Fruit fly (Drosophila melanogaster) whole organism, prepupa: ENCODE measurements around the gene Gnpnat.

ENCODE experiments used
- CG10631 ChIP-seq: fragments of 200-800 bp; sonication (Bioruptor generic); optimal IDR thresholded peaks from 2 replicates; lab custom pipeline; 2016; ENCODE audit warnings: missing biosample characterization, missing genetic modification characterization
- CG10669 ChIP-seq: fragments of 200-800 bp; sonication (Bioruptor generic); optimal IDR thresholded peaks from 3 replicates; lab custom pipeline; 2018; ENCODE audit warnings: missing biosample characterization, mild to moderate bottlenecking, missing genetic modification characterization, moderate library complexity
- CG11762 ChIP-seq: fragments of 200-800 bp; sonication (Bioruptor generic); optimal IDR thresholded peaks from 3 replicates; lab custom pipeline; 2016; ENCODE audit warnings: missing biosample characterization, missing genetic modification characterization; ENCODE audit not compliant: insufficient read depth
- CG11902 ChIP-seq: fragments of 200-800 bp; sonication (Bioruptor generic); optimal IDR thresholded peaks from 3 replicates; lab custom pipeline; 2016; ENCODE audit warnings: missing biosample characterization, missing genetic modification characterization
- CG16779 ChIP-seq: fragments of 200-800 bp; sonication (Bioruptor generic); optimal IDR thresholded peaks from 3 replicates; lab custom pipeline; 2017; ENCODE audit warnings: missing biosample characterization, mild to moderate bottlenecking, missing genetic modification characterization
- CG3032 ChIP-seq: fragments of 200-800 bp; optimal IDR thresholded peaks from 2 replicates; lab custom pipeline; 2019; ENCODE audit warnings: missing biosample characterization, mild to moderate bottlenecking, missing genetic modification characterization, moderate library complexity
- CG31627 ChIP-seq: fragments of 200-800 bp; sonication (Bioruptor generic); optimal IDR thresholded peaks from 3 replicates; lab custom pipeline; 2016; ENCODE audit warnings: missing biosample characterization, missing genetic modification characterization
- CG32006 ChIP-seq: fragments of 200-800 bp; sonication (Bioruptor generic); optimal IDR thresholded peaks from 3 replicates; lab custom pipeline; 2017; ENCODE audit warnings: missing biosample characterization, mild to moderate bottlenecking, missing genetic modification characterization
- CG34406 ChIP-seq: fragments of 200-800 bp; sonication (Bioruptor generic); optimal IDR thresholded peaks from 3 replicates; lab custom pipeline; 2016; ENCODE audit warnings: missing biosample characterization, missing genetic modification characterization
- CG3919 ChIP-seq: fragments of 200-800 bp; sonication (Bioruptor generic); optimal IDR thresholded peaks from 3 replicates; lab custom pipeline; 2016; ENCODE audit warnings: missing biosample characterization, missing genetic modification characterization
- CG4318 ChIP-seq: fragments of 200-800 bp; sonication (Bioruptor generic); optimal IDR thresholded peaks from 3 replicates; lab custom pipeline; 2017; ENCODE audit warnings: missing biosample characterization, mild to moderate bottlenecking, missing genetic modification characterization
- CG6163 ChIP-seq: fragments of 200-800 bp; sonication (Bioruptor generic); IDR thresholded peaks from 3 replicates; pipeline ENCODE4 v1.3.6; 2022; ENCODE audit warnings: missing biosample characterization, missing genetic modification characterization
- CG6792 ChIP-seq: fragments of 200-800 bp; sonication (Bioruptor generic); optimal IDR thresholded peaks from 3 replicates; lab custom pipeline; 2016; ENCODE audit warnings: missing biosample characterization, missing genetic modification characterization
- CG6808 ChIP-seq: fragments of 200-800 bp; sonication (Bioruptor generic); optimal IDR thresholded peaks from 3 replicates; lab custom pipeline; 2017; ENCODE audit warnings: missing biosample characterization, missing genetic modification characterization, mild to moderate bottlenecking, moderate library complexity, missing genetic modification reagents
- CG6854 ChIP-seq: fragments of 200-800 bp; sonication (Bioruptor generic); optimal IDR thresholded peaks from 2 replicates; lab custom pipeline; 2017; ENCODE audit warnings: missing biosample characterization, mild to moderate bottlenecking, missing genetic modification characterization
- CG7368 ChIP-seq: fragments of 200-800 bp; sonication (Bioruptor generic); optimal IDR thresholded peaks from 3 replicates; lab custom pipeline; 2016; ENCODE audit warnings: missing biosample characterization, missing genetic modification characterization
- CG8119 ChIP-seq: fragments of 200-800 bp; sonication (Bioruptor generic); IDR thresholded peaks from 3 replicates; pipeline ENCODE4 v1.3.6; 2022; ENCODE audit warnings: missing biosample characterization, missing genetic modification characterization
- CG8632 ChIP-seq: fragments of 200-800 bp; sonication (Bioruptor generic); optimal IDR thresholded peaks from 3 replicates; lab custom pipeline; 2016; ENCODE audit warnings: missing biosample characterization, missing genetic modification characterization
- Eip75B ChIP-seq: fragments of 200-800 bp; sonication (Bioruptor generic); optimal IDR thresholded peaks from 3 replicates; lab custom pipeline; 2016; ENCODE audit warnings: missing biosample characterization, missing genetic modification characterization
- Eip78C ChIP-seq: fragments of 200-800 bp; sonication (Bioruptor generic); peaks from one replicate; lab custom pipeline; 2016; ENCODE audit warnings: missing biosample characterization, missing genetic modification characterization
- Ets96B ChIP-seq: fragments of 200-800 bp; optimal IDR thresholded peaks from 2 replicates; lab custom pipeline; 2019; ENCODE audit warnings: missing biosample characterization, mild to moderate bottlenecking, missing genetic modification characterization, moderate library complexity
- Gug ChIP-seq: fragments of 200-800 bp; sonication (Bioruptor generic); IDR thresholded peaks from 2 replicates; pipeline ENCODE4 v1.3.6; 2022; ENCODE audit warnings: missing biosample characterization, missing genetic modification characterization
- Hr39 ChIP-seq: fragments of 200-800 bp; sonication (Bioruptor generic); optimal IDR thresholded peaks from 2 replicates; lab custom pipeline; 2016; ENCODE audit warnings: missing biosample characterization, missing genetic modification characterization
- Lpt ChIP-seq: fragments of 200-800 bp; sonication (Bioruptor generic); optimal IDR thresholded peaks from 3 replicates; lab custom pipeline; 2016; ENCODE audit warnings: missing biosample characterization, missing genetic modification characterization
- Met ChIP-seq: fragments of 200-800 bp; sonication (Bioruptor generic); optimal IDR thresholded peaks from 3 replicates; lab custom pipeline; 2016; ENCODE audit warnings: missing biosample characterization, missing genetic modification characterization
- OdsH ChIP-seq: fragments of 200-800 bp; sonication (Bioruptor generic); optimal IDR thresholded peaks from 3 replicates; lab custom pipeline; 2016; ENCODE audit warnings: missing biosample characterization, missing genetic modification characterization
- Sox102F ChIP-seq: fragments of 200-800 bp; sonication (Bioruptor generic); optimal IDR thresholded peaks from 2 replicates; lab custom pipeline; 2016; ENCODE audit warnings: missing biosample characterization, mild to moderate bottlenecking, missing genetic modification characterization
- Sox15 ChIP-seq: fragments of 200-800 bp; sonication (Bioruptor generic); optimal IDR thresholded peaks from 3 replicates; lab custom pipeline; 2016; ENCODE audit warnings: missing biosample characterization, missing genetic modification characterization
- achi ChIP-seq: fragments of 200-800 bp; sonication (Bioruptor generic); optimal IDR thresholded peaks from 3 replicates; lab custom pipeline; 2016; ENCODE audit warnings: missing biosample characterization, missing genetic modification characterization
- cyc ChIP-seq: fragments of 200-800 bp; sonication (Bioruptor generic); optimal IDR thresholded peaks from 3 replicates; lab custom pipeline; 2016; ENCODE audit warnings: missing biosample characterization, missing genetic modification characterization
- dac ChIP-seq: fragments of 200-800 bp; sonication (Bioruptor generic); optimal IDR thresholded peaks from 2 replicates; lab custom pipeline; 2017; ENCODE audit warnings: missing biosample characterization, mild to moderate bottlenecking, missing genetic modification characterization
- dsx ChIP-seq: fragments of 200-800 bp; optimal IDR thresholded peaks from 3 replicates; lab custom pipeline; 2019; ENCODE audit warnings: missing biosample characterization, mild to moderate bottlenecking, missing genetic modification characterization, moderate library complexity; ENCODE audit not compliant: poor library complexity, severe bottlenecking
- esn ChIP-seq: fragments of 200-800 bp; sonication (Bioruptor generic); optimal IDR thresholded peaks from 2 replicates; lab custom pipeline; 2016; ENCODE audit warnings: missing biosample characterization, mild to moderate bottlenecking, missing genetic modification characterization, moderate library complexity
- fkh ChIP-seq: fragments of 200-800 bp; sonication (Bioruptor generic); optimal IDR thresholded peaks from 3 replicates; lab custom pipeline; 2017; ENCODE audit warnings: missing biosample characterization, mild to moderate bottlenecking, missing genetic modification characterization, moderate library complexity
- lz ChIP-seq: fragments of 200-800 bp; sonication (Bioruptor generic); optimal IDR thresholded peaks from 3 replicates; lab custom pipeline; 2016; ENCODE audit warnings: missing biosample characterization, missing genetic modification characterization
- pdm3 ChIP-seq: fragments of 200-800 bp; sonication (Bioruptor generic); optimal IDR thresholded peaks from 3 replicates; lab custom pipeline; 2016; ENCODE audit warnings: missing biosample characterization, missing genetic modification characterization
- salr ChIP-seq, 2 experiments: fragments of 200-800 bp; sonication (Bioruptor generic); optimal IDR thresholded peaks; 3 replicates each; lab custom pipeline; 2016 to 2018; ENCODE audit warnings: missing biosample characterization in 2 of 2, missing genetic modification characterization in 2 of 2, mild to moderate bottlenecking in 1 of 2
- topi ChIP-seq: fragments of 200-800 bp; sonication (Bioruptor generic); optimal IDR thresholded peaks from 3 replicates; lab custom pipeline; 2016; ENCODE audit warnings: missing biosample characterization, missing genetic modification characterization
- vri ChIP-seq: fragments of 200-800 bp; sonication (Bioruptor generic); optimal IDR thresholded peaks from 3 replicates; lab custom pipeline; 2016; ENCODE audit warnings: missing biosample characterization, mild to moderate bottlenecking, missing genetic modification characterization

Gene Gnpnat

DNA sequence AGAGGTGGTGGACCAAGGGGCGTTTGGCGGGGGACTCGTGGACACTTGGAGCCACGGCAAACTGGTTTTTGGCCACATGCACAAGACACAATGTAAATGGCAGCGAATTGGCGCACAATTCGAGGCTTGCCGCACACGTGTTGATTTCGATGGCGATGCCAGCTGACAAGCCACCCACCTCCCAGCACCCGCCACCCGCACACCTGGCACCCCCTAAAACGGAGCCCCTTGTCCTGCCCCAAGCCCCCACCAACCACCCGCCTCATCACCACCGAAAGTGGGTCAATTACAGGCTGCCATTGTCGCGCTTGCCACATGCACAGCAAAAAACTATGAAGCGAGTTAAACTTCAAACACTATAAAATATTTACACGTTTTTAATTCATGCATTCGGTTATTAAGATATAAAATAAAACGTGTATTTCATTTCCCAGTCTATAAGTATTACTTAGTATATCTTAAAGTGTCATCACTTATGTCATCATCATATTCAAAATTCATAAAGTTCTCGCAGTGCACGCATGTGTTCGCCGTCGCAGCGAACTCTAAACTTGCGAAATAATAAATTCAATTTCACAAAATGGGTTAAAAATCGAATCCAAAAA, 20.2 kb downstream of the Gnpnat start (continued):
- TF ChIP-seq CG34406 (GFP tag; lab: Kevin White, UChicago): peak; percentile 62
- TF ChIP-seq lz: peak; percentile 39
- peak; percentile 44 for TF ChIP-seq topi (GFP tag; lab: Kevin White, UChicago)
- TF ChIP-seq Hr39 (GFP tag; lab: Kevin White, UChicago): peak; percentile 43
- peak; percentile 35 for TF ChIP-seq CG11762 (GFP tag; lab: Kevin White, UChicago)
- TF ChIP-seq fkh (GFP tag; lab: Kevin White, UChicago): no peak
- TF ChIP-seq dsx: peak; percentile 77
- no peak for TF ChIP-seq CG16779 (tag; lab: Kevin White, UChicago)
- TF ChIP-seq Lpt: peak; percentile 38
- peak; percentile 85 for TF ChIP-seq CG6163 (GFP tag; lab: Robert Waterston, UW)
- peak; percentile 80 for TF ChIP-seq Eip78C
- TF ChIP-seq Sox15 (GFP tag; lab: Kevin White, UChicago): no peak
- TF ChIP-seq CG11902 (GFP tag; lab: Kevin White, UChicago): peak; percentile 34
- peak; percentile 68 for TF ChIP-seq CG3919 (GFP tag; lab: Kevin White, UChicago)
- peak; percentile 49 for TF ChIP-seq CG7368
- TF ChIP-seq CG3032 (tag; lab: Kevin White, UChicago): peak; percentile 26
- peak; percentile 40 for TF ChIP-seq CG10631 (GFP tag; lab: Kevin White, UChicago)
- TF ChIP-seq esn (GFP tag; lab: Kevin White, UChicago): peak; percentile 57
- TF ChIP-seq salr (GFP tag; optimal IDR thresholded peaks at IDR 0.05; lab: Kevin White, UChicago): peak in 1 of 2 experiments; percentile 11
- peak; percentile 36 for TF ChIP-seq Sox102F
- TF ChIP-seq CG10669 (GFP tag; lab: Kevin White, UChicago): peak; percentile 41
- TF ChIP-seq Gug: peak; percentile 68
- TF ChIP-seq Met (GFP tag; lab: Kevin White, UChicago): peak; percentile 59
- TF ChIP-seq Eip75B (GFP tag; lab: Kevin White, UChicago): peak; percentile 50
- peak; percentile 83 for TF ChIP-seq CG8119
- TF ChIP-seq cyc (GFP tag; lab: Kevin White, UChicago): peak; percentile 39
- TF ChIP-seq CG6792 (GFP tag; lab: Kevin White, UChicago): peak; percentile 53
- peak; percentile 46 for TF ChIP-seq Ets96B

- TF ChIP-seq CG31627 (GFP tag; lab: Kevin White, UChicago): no peak
- no peak for TF ChIP-seq CG8119
- TF ChIP-seq OdsH (GFP tag; lab: Kevin White, UChicago): no peak
- no peak for TF ChIP-seq CG16779 (tag; lab: Kevin White, UChicago)
- TF ChIP-seq CG32006 (GFP tag; lab: Kevin White, UChicago): no peak
- no peak for TF ChIP-seq Sox102F
- TF ChIP-seq CG6854 (GFP tag; lab: Kevin White, UChicago): no peak
- TF ChIP-seq Sox15 (GFP tag; lab: Kevin White, UChicago): no peak
- TF ChIP-seq achi (GFP tag; lab: Kevin White, UChicago): no peak
- no peak for TF ChIP-seq CG8632 (GFP tag; lab: Kevin White, UChicago)
- TF ChIP-seq Eip78C: no peak
Observed at dm6 chr3R:29758734-29759131, 20.7 kb downstream of the Gnpnat start.

dm6 chr3R:29760042-29760441, 22.0 kb downstream of the Gnpnat start:
- no peak for TF ChIP-seq topi (GFP tag; lab: Kevin White, UChicago)
- TF ChIP-seq vri (GFP tag; lab: Kevin White, UChicago): no peak
- peak; percentile 9 for TF ChIP-seq CG6808 (GFP tag; lab: Kevin White, UChicago)
- TF ChIP-seq CG8119: no peak
- TF ChIP-seq Sox15 (GFP tag; lab: Kevin White, UChicago): no peak
- TF ChIP-seq CG7368: no peak
- TF ChIP-seq CG3032 (tag; lab: Kevin White, UChicago): peak; percentile 2
- TF ChIP-seq CG3919 (GFP tag; lab: Kevin White, UChicago): peak; percentile 17
- no peak for TF ChIP-seq salr (GFP tag; optimal IDR thresholded peaks at IDR 0.05; lab: Kevin White, UChicago)
- no peak for TF ChIP-seq CG6792 (GFP tag; lab: Kevin White, UChicago)
- no peak for TF ChIP-seq dac (GFP tag; lab: Kevin White, UChicago)
- TF ChIP-seq CG4318 (GFP tag; lab: Kevin White, UChicago): no peak
- TF ChIP-seq pdm3: no peak
- TF ChIP-seq fkh (GFP tag; lab: Kevin White, UChicago): no peak
- TF ChIP-seq CG32006 (GFP tag; lab: Kevin White, UChicago): no peak
- no peak for TF ChIP-seq Sox102F
- no peak for TF ChIP-seq CG34406 (GFP tag; lab: Kevin White, UChicago)
- no peak for TF ChIP-seq Eip78C
- peak; percentile 22 for TF ChIP-seq OdsH (GFP tag; lab: Kevin White, UChicago)
- TF ChIP-seq CG10631 (GFP tag; lab: Kevin White, UChicago): no peak
